Worm (Caenorhabditis elegans) whole organism, dauer: ENCODE measurements around the gene F26F2.10.

Experiments used
- unc-62 ChIP-seq: sonication (generic microtip); optimal IDR thresholded peaks from 2 replicates; lab custom pipeline; 2017; ENCODE audit warnings: missing biosample characterization, missing genetic modification reagents, missing genetic modification characterization

Gene F26F2.10

ce11 chrV:20556260-20556659 lies 38.4 kb downstream of the F26F2.10 start, which contains the start of gene Y38H6C.23:
Y38H6C.23 (minus strand) TSS chrV:20556360.
- no peak for TF ChIP-seq unc-62

ce11 chrV:20555120-20555519 lies 39.5 kb downstream of the F26F2.10 start, which contains the start of gene Y38H6C.21:
Y38H6C.21 (minus strand) TSS chrV:20555267.
- no peak for TF ChIP-seq unc-62

ce11 chrV:20552971-20553370 lies 41.7 kb downstream of the F26F2.10 start, which contains the start of gene vmo-1:
vmo-1 (minus strand) TSS chrV:20553071.
- TF ChIP-seq unc-62, result no peak

- no peak for TF ChIP-seq unc-62
Measured at ce11 chrV:20551096-20551495, 43.5 kb downstream of the F26F2.10 start, which contains the start of gene Y38H6C.20. Y38H6C.20 (minus strand) TSS chrV:20551196.

ce11 chrV:20547048-20547447 lies 47.6 kb downstream of the F26F2.10 start, which contains the start of gene Y38H6C.18:
Y38H6C.18 (minus strand) TSS chrV:20547148.
- no peak for TF ChIP-seq unc-62

ce11 chrV:20545742-20546141 lies 48.9 kb downstream of the F26F2.10 start:
- TF ChIP-seq unc-62, result no peak

- TF ChIP-seq unc-62, result no peak
Measured at ce11 chrV:20544610-20545009, 50.0 kb downstream of the F26F2.10 start.

- TF ChIP-seq unc-62, result no peak
Measured at ce11 chrV:20544092-20544491, 50.6 kb downstream of the F26F2.10 start, which contains the start of gene slc-36.3. slc-36.3 (minus strand) TSS chrV:20544192.
